Worm (Caenorhabditis elegans): ENCODE measurements around the gene C15C7.4.

- TF ChIP-seq W03F9.2 (tag; optimal IDR thresholded peaks at IDR 0.05) = no peak
- TF ChIP-seq him-1 (tag; optimal IDR thresholded peaks at IDR 0.05) = no peak
These were observed 34.8 kb upstream of the C15C7.4 start, which contains the start of gene gpcp-1 for ce11 chrX:3110576-3110975.

Measured in whole organism, L4/young adult.